Fruit fly (Drosophila melanogaster): ENCODE data around the gene wg.

Gene wg

DNA sequence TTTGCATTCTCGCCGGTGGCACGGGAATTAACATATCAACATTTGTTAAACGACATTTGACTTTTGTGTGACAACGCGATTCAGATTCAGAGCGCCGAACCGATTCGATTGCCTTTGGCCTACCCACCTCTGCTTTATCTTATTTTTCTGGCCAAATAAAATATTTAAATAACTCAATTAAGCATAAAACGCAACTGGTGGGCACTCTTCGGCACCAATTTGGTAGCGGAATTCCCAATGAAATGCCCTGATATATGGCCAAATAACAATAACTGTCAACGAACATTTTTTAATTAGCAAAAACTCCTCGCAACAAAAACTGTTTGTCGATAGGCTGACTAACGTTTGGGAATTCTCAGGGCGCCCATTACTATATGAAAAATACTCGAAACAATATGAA is 22.8 kb upstream of the wg start:
- TF ChIP-seq CG8478 (optimal IDR thresholded peaks at IDR 0.05) (no peak), CTCF (optimal IDR thresholded peaks at IDR 0.05) (no peak)

DNA sequence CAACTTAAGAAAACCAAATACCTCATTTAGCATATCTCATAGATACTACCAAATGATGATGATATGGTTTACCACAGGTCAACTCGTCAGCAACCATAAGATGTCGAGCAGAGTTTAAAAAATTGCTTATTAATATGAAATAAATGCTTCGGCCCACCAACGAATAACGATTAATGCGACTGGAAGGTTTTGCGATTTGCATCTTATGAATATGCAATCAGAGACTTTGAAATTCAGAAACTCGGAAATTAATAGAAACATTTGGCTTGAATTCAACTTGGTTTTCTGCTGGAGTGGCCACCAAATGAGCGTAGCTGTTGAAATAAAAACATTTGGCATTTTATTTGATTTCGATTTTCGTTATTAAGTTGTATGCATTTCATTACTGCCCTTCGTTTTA is 22.2 kb upstream of the wg start:
- TF ChIP-seq CG8478 (optimal IDR thresholded peaks at IDR 0.05) (no peak), CTCF (optimal IDR thresholded peaks at IDR 0.05) (no peak)

DNA sequence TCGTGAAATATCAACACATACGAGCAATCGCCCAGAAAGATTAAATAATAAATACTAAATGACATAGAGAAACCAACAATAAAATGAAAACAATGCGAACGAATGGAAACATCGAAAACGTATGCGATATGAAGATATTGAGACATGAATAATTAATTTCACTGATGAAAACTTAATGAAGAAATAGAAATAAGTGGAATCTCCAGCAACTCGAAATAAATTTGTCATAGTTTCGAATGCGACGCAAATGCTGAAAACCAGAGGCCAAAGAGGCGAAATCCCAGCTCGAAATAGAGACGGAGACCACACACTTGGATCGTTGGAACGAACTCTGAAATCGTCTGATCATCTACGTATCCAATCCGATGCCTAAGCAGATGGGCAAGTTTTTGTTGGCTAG is 21.1 kb upstream of the wg start:
- no peak for TF ChIP-seq CG8478 (optimal IDR thresholded peaks at IDR 0.05)
- no peak for TF ChIP-seq CTCF (optimal IDR thresholded peaks at IDR 0.05)

DNA sequence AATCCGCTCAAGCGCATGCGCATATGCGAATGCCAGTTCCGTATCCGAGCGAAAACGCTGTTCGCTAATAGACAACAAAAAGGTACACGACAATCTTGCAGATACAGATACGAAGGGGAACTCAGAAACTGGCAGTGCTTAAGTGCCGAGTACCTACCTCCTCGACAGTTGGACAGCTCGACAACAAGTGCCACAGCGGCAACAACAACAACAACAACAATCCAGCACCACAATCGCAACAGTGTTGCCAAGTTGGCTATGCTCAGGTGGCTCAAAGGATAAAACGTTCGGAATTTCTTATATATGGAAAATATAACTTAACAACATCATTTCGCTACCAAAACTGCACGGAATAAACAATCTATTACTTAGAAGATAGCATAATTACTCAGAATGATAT is 17.1 kb upstream of the wg start:
- no peak for TF ChIP-seq CTCF (optimal IDR thresholded peaks at IDR 0.05)

DNA sequence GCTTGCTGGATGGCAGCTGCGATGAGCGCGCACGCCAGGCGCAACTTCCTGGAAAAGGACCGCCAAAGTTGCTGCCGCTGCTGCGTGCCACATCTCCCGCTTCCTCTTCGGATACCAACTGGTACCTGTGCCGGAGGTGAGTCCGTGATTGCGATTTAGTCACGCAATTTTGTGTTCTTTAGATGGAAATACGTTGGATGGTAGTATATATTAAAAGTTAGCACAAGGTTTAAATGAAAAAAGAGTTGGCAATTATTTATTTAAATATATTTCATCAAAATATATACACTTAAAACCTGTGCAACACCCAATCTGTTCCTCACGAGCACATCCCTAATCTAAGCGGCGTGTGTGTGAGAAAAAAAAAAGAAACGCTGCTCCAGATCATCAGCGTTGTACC is 16.4 kb upstream of the wg start:
- TF ChIP-seq CG8478 (optimal IDR thresholded peaks at IDR 0.05) (no peak), CTCF (optimal IDR thresholded peaks at IDR 0.05) (no peak)

DNA sequence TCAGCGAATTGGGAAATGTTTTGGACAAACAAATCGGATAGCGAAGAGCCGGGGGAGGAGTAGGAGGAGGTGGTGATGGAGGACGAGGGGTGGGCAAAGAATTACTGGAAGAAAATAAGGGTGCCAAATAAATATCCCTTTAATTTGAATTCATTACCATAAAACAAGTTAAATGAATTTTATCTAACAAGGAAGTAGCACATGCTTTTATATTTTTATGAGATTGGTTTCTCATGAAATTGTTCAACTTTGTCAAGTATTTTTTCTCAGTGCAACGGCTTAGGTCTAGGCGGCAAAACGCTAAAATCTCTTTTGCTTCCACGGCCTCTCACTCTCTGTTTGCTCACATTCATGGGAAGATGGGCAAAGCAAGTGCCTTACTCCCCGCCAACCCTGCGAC is 15.0 kb upstream of the wg start:
- TF ChIP-seq CG8478 (optimal IDR thresholded peaks at IDR 0.05) = no peak
- TF ChIP-seq CTCF (optimal IDR thresholded peaks at IDR 0.05) = no peak

DNA sequence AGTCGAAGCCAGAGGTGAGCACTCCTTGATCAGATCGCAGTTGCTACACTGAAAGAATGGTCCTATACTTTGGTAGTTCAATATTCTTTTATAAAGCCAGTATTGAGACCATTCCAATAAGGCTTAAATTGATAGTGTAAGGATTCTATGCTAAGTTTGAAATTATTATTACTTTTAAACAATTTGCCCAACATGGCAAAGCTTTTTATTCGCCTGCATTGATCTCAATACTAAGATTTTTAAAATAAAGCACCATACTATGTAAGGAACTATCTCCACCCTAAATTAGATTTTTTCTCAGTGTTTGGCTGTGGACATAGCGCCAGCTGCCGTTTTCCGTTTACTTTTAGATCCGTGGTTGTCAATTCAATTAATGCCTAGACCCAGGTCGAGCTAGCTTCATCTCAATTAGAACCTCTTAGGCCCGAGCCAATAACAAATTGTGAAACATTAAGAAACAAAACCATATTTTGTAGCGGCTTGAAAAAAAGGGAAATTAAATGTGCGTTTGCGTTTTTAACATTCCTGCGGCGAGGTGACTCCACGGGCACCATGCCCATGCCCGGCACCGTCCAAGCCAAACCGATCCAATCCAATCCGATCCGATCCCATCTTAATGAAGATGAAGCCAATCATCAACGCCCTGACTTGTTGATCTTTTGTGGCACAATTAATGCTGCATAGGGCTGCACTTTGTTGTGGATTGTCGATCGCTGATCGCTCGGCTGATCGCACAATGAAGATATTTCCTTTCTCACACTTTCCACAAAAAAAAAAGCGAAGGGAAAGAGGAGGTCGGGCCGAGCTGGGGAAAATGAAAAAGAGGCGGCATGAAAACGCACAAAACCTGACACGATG is 13.3 kb upstream of the wg start:
- TF ChIP-seq CTCF (optimal IDR thresholded peaks at IDR 0.05) (no peak), CG8478 (optimal IDR thresholded peaks at IDR 0.05) (no peak)

DNA sequence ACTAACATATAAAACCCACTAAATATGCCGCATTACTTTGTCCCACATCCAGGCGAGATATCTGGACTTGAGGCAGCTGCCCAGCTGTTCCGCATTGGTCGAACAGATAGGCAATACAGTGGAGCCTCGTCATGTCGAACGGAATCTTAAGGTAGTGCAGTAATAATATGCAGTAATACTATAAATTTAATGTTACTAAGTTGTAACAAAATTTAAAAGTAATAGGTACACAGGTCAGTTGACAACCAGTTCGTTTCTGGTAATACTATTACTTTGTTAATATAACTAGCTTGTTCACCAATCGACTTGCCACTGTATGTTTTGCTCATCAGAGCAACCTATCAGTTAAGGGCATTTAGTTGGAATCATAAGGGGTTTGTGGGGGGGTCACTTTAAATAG is 12.0 kb upstream of the wg start:
- TF ChIP-seq CTCF (optimal IDR thresholded peaks at IDR 0.05) (no peak), CG8478 (optimal IDR thresholded peaks at IDR 0.05) (no peak)

DNA sequence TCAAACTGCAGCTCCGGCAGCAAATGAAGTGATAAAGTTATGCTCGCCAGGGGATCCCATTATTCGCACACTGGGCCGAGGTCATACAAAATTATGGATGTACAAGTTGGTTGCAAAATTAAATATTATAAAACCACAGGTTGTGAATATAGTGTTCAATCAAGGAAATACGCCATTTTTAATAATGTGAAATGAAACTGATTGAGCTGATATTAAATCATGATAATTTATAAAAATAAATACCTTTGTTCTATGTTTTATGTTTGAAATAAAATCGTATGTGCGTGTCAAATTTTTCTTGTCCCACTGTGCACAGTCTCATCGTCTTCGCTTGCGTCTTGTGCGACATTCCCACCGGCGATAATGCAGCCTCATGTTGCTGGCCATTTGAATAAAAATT is 11.0 kb upstream of the wg start:
- TF ChIP-seq CG8478 (optimal IDR thresholded peaks at IDR 0.05) = no peak
- TF ChIP-seq CTCF (optimal IDR thresholded peaks at IDR 0.05) = no peak

DNA sequence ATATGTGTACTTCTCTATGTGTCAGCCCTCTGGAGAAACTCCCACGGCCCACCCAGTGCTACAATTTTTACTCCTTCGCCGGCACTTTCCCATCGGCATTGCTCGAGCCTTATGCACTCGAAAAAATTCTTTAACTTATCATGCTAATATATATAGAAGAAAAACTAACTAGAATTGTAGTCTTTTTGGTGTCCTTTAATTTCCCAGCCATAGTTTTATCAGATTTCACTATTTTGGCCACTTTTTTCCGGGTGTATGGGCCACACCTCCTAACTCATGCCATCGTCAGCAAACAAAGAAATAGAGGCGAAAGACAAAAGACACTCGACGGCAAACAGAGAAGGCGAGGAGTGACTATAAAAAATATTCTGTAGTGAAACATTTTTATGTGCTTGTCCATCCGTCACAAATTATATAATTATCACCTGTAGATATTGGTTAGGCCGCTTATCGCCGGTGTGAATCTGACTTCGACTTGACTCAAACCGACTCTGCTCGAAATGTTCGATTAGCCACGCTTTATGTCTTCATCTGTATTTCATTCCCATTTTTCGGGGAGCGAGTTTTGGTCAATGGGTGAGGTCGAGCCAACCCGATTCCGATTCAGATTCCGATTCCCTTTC is 8.1 kb upstream of the wg start:
- TF ChIP-seq CTCF (optimal IDR thresholded peaks at IDR 0.05) (no peak), CG8478 (optimal IDR thresholded peaks at IDR 0.05) (no peak)

DNA sequence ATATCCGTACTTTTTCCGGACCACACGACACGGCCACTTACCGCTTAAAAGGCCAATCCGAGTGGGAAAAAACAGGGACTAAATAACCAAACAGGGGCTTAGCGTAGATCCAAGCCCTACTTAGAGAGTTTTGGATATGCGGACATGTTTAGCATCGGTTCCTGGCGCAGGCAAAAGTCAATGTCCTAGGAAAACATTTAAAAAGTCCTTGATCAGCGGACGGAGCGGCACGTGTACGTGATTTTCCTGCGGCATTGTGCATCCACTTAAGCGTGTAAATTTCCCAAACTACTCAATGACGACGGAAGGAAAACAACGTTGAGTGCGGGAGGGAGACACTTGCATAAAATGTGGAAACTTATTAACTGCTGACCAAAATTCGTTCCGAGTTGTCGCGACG is 7.0 kb upstream of the wg start:
- TF ChIP-seq CG8478 (optimal IDR thresholded peaks at IDR 0.05) (no peak), CTCF (optimal IDR thresholded peaks at IDR 0.05) (no peak)

DNA sequence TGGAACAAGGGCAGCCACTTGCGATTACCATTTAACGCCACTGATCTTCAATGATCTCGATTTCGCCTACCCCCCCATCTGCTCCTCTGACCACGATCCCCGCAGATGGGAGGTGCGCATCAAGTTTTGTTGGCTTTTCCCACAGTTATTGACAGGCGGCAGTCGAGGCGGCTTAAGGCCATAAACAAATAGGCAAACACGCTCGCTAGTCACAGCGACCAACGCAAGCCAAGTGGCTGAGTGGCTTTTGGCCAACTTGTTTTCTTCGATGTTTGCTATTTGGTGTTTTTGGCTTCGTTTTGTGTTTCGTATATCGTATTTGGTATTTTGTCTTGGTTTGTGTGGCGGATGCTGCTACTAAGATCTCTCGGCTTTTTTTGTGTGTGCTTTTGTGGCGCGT is 5.5 kb upstream of the wg start:
- no peak for TF ChIP-seq CG8478 (optimal IDR thresholded peaks at IDR 0.05)
- no peak for TF ChIP-seq CTCF (optimal IDR thresholded peaks at IDR 0.05)

DNA sequence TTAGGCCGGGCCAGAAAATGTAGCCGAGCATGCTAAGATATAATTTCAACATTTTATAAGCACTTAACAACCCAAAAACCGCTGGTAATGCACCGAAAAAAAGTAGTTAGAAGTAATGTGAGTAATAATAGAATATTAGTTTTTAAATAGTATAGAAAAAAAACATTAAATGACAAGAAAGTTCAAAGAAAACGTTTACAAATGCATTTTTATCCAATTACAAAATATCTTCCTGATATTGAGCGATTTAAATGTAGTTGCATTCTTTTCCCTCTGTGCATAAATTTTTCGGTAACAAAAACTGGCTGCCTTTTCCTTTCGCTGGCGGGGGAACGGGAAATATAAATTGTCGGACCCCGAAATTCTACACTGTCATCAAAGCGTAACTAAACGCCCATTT is 4.2 kb upstream of the wg start:
- TF ChIP-seq CTCF (optimal IDR thresholded peaks at IDR 0.05) = no peak
- TF ChIP-seq CG8478 (optimal IDR thresholded peaks at IDR 0.05) = no peak

DNA sequence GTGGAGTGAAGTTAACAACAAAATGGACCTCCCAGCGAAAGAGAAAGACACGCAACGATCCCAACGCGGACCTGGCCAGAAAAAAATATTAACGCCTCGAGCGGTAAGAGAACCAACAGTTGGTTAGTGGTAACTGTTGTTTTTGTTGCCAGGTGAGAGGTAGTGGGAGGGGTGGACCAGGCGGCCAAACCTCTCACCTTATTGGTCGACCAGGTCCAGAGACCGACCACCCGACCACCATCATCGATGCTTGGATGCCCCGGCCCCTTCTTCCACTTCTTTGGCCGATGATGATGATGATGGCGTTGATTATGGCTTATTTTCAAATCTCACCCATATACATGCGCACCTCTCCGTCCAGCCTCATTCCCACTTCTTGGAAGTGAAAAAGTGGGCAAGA is 3.7 kb upstream of the wg start:
- TF ChIP-seq CG8478 (optimal IDR thresholded peaks at IDR 0.05) = no peak

DNA sequence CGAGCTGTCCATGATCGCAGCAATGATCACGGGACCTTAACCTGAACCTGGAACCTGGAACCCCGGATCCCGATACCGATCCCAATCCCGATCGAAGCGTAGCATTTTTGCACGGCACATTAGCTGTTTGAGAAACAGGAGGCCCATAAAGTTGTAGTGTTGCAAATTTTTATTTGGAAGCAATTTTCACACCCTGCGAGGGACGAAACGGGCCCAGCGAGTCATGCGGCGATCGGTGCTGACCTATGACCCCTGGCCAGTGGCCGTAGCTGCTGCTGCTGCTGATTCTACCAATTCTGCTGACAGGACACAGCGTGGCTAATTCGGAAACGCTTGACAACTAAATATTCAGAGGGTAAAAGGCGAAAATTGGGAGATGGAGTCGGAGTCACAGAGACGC is 2.6 kb upstream of the wg start:
- TF ChIP-seq CTCF (optimal IDR thresholded peaks at IDR 0.05) (no peak), CG8478 (optimal IDR thresholded peaks at IDR 0.05) (no peak)

DNA sequence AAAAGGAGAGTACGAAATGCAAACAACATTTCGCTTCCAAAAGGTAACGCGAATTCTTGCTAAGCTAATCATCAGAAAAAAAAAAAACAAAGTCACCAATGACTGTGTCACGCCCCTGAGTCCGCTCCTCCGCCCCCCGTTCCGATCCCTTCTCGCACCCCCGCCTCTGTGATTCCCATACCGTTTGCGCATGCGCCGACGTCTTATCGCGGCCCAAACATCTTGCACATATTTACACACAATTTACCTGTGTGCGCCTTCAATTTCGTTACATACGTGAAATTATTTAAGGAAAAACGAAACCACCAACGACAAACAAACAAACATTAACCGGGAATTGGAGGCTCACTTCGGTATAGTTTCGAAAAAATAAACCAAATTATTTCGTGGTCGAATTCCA is 4.5 kb downstream of the wg start:
- TF ChIP-seq CG8478 (optimal IDR thresholded peaks at IDR 0.05) (no peak), CTCF (optimal IDR thresholded peaks at IDR 0.05) (no peak)
